Worm (Caenorhabditis elegans): ENCODE measurements around the gene cyp-14A5.

cyp-14A5 gene

DNA sequence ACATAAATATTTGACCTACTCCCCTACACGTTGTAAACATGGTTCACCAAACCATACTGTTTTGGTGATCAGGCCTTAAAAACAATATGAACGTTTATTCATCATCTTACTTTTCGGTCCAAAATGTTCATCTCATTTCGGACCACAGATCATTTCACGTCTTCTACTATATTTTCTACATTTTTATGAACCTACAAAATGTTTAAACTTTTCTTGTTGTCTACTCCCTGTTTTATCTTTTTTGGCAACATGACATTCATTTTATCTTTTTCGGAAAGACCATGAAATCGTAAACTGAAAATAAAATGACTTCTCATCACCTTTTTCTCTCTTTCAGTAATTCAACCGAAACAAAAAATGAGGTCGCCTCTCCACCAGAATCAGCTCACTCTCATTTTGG is 4.8 kb upstream of the cyp-14A5 start, which contains the start of gene rhr-1:
rhr-1 (plus strand) TSS at position 301 of the 400 bp plus-strand sequence.
- no peak for TF ChIP-seq Y79H2A.3 (GFP tag; conservative IDR thresholded peaks at IDR 0.05)
- TF ChIP-seq nhr-80 (tag; optimal IDR thresholded peaks at IDR 0.05): peak; percentile 12

DNA sequence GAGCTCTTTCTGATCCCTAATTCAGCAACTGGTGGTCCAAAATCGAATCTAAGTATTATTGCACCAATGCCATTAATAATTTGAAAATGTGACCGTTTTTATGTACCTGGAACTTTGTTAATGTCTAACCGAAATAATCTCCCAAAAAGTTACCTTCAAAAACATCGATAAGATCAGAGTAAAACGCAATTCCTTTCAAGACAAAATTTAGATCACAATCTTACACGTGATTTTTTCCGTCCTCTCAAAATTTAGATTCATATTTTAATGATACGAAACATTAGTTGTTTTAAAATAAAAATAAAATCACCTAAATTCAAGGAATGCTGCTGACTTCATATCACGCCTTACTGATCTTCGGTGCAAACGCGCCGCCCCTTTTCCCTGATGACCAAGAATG is 3.3 kb upstream of the cyp-14A5 start:
- TF ChIP-seq snpc-4 (GFP tag; optimal IDR thresholded peaks at IDR 0.05) (no peak), snpc-4 (tag; optimal IDR thresholded peaks at IDR 0.05) (no peak), bed-1 (GFP tag; IDR thresholded peaks at IDR 0.05) (no peak), F49E8.2 (tag; optimal IDR thresholded peaks at IDR 0.05; ENCODE audit: insufficient read depth) (no peak), ccch-3 (GFP tag; optimal IDR thresholded peaks at IDR 0.05) (no peak), mxl-1 (tag; optimal IDR thresholded peaks at IDR 0.05) (no peak), T07F8.4 (tag; optimal IDR thresholded peaks at IDR 0.05) (no peak), lin-26 (GFP tag; IDR thresholded peaks at IDR 0.05) (no peak), F10E7.11 (tag; optimal IDR thresholded peaks at IDR 0.05) (no peak), lin-35 (GFP tag; optimal IDR thresholded peaks at IDR 0.05) (no peak), pha-4 (tag; optimal IDR thresholded peaks at IDR 0.05) (no peak), let-607 (tag; optimal IDR thresholded peaks at IDR 0.05) (no peak), madf-3 (GFP tag; IDR thresholded peaks at IDR 0.05) (no peak), Y95B8A.8 (GFP tag; IDR thresholded peaks at IDR 0.05) (no peak), nhr-179 (tag; optimal IDR thresholded peaks at IDR 0.05) (no peak), attf-5 (GFP tag; optimal IDR thresholded peaks at IDR 0.05) (no peak)

DNA sequence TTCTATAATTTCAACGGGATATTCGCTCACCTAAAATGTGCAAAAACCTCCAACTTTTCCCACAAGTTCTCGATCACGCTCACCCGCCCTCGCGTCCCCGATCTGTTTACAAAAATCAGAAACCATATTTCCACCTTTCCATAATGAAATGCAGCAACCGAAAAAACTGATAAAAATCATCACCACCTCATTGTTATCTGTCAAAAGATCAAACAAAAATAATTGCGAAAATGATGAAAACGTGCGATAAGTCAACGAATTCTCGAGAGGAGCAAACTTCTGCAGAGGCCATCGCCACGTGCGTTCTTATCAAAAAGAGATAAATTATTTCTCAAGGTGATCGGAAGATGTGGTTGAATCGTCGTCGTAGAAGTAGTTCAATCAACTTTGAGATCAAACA is 1.9 kb upstream of the cyp-14A5 start:
- TF ChIP-seq nhr-80 (tag; optimal IDR thresholded peaks at IDR 0.05): peak; percentile 89
- TF ChIP-seq mxl-1 (tag; optimal IDR thresholded peaks at IDR 0.05): no peak
- peak; percentile 10 for TF ChIP-seq atf-7 (tag; optimal IDR thresholded peaks at IDR 0.05)
- TF ChIP-seq cebp-2 (GFP tag; IDR thresholded peaks at IDR 0.05): no peak
- TF ChIP-seq cebp-1 (GFP tag; IDR thresholded peaks at IDR 0.05): no peak
- TF ChIP-seq cebp-1 (tag; optimal IDR thresholded peaks at IDR 0.05): peak; percentile 33
- TF ChIP-seq pha-4 (tag; optimal IDR thresholded peaks at IDR 0.05): peak; percentile 3
- no peak for TF ChIP-seq dpl-1 (GFP tag; optimal IDR thresholded peaks at IDR 0.05)
- no peak for TF ChIP-seq athp-1 (tag; optimal IDR thresholded peaks at IDR 0.05)
- TF ChIP-seq madf-3 (GFP tag; IDR thresholded peaks at IDR 0.05): no peak
- peak; percentile 24 for TF ChIP-seq ztf-26 (tag; optimal IDR thresholded peaks at IDR 0.05)
- TF ChIP-seq dox-1 (GFP tag; IDR thresholded peaks at IDR 0.05): peak; percentile 52; the same call in 1 of the 2 replicates

DNA sequence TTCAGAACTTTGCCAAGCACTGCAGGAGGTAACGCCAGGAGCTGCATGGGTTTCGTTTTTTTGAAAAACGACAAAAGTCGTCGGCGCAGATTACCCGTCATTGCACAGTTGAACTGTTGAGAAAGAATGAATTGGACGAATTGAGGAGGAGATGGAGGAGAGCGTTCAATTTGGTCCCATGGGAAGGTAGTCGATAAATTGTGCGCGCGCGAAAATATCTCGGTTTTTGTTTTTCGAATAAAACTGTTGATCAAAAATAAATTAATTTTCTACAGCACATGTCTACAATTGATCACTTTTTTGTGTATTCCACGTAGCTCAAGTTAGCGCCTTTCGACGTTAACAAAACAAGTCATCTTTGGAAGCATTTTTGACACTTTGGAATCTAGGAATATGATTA is 3.2 kb downstream of the cyp-14A5 start, which contains the start of gene F08F3.6:
F08F3.6 (minus strand) TSS at position 153 of the 400 bp plus-strand sequence.
- TF ChIP-seq madf-8 (GFP tag; conservative IDR thresholded peaks at IDR 0.05) (peak; percentile 36; the same call in 1 of the 2 replicates), aptf-2 (GFP tag; conservative IDR thresholded peaks at IDR 0.05) (peak; percentile 98), madf-6 (GFP tag; IDR thresholded peaks at IDR 0.05) (peak; percentile 77), efl-1 (GFP tag; optimal IDR thresholded peaks at IDR 0.05) (peak; percentile 64), F49E8.2 (tag; optimal IDR thresholded peaks at IDR 0.05; ENCODE audit: insufficient read depth) (no peak), B0019.2 (GFP tag; conservative IDR thresholded peaks at IDR 0.05) (no peak)

DNA sequence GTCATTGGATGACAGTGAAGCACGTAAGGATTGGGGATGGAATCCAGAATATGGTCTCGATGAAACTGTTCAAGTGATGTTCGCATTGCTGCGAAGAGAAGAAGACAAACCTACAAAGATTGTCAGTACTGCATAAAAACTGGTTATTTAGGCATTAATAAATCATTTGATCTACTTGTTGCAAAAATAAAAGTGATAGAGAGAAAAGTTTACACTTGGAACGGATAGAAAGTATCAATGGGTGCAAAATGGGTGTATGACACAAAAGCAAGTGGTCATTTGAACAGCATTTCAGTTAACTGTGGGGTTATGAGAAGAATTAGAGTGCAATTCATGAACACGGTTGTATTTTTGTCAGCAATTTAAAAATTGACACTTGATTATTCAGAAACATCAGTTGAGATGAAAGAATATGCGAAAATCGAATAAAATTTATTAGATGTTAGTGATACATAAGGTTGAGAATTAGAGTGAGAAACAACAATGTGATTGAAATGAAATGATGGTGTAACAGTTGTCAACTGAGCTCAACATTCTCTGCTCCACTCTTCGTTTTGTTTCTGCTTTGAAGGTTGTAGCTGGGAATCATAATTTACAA is 10.2 kb downstream of the cyp-14A5 start, which contains the start of gene F08F3.10:
F08F3.10 (plus strand) TSS at position 548 of the 598 bp plus-strand sequence.
- no peak for TF ChIP-seq repo-1 (tag; optimal IDR thresholded peaks at IDR 0.05)
- no peak for TF ChIP-seq F57C9.4 (tag; optimal IDR thresholded peaks at IDR 0.05)
- no peak for TF ChIP-seq let-607 (tag; optimal IDR thresholded peaks at IDR 0.05)
- TF ChIP-seq chd-7 (tag; optimal IDR thresholded peaks at IDR 0.05): no peak
- TF ChIP-seq K12H6.12 (tag; optimal IDR thresholded peaks at IDR 0.05): no peak
- no peak for TF ChIP-seq Y53F4B.3 (GFP tag; IDR thresholded peaks at IDR 0.05)
- no peak for TF ChIP-seq ztf-22 (GFP tag; optimal IDR thresholded peaks at IDR 0.05)
- no peak for TF ChIP-seq dpl-1 (GFP tag; optimal IDR thresholded peaks at IDR 0.05)
- no peak for TF ChIP-seq mel-28 (tag; optimal IDR thresholded peaks at IDR 0.05; ENCODE audit: borderline replicate concordance)
- no peak for TF ChIP-seq snpc-4 (GFP tag; optimal IDR thresholded peaks at IDR 0.05)
- no peak for TF ChIP-seq snpc-4 (tag; optimal IDR thresholded peaks at IDR 0.05)
- TF ChIP-seq F52B5.7 (tag; optimal IDR thresholded peaks at IDR 0.05): no peak
- TF ChIP-seq nfya-1 (tag; optimal IDR thresholded peaks at IDR 0.05; ENCODE audit: borderline replicate concordance, insufficient read depth): no peak
